Fruit fly (Drosophila melanogaster) S2 (cell line): ENCODE data around the gene Ca-alpha1T.

Experiments used
- CG8478 ChIP-seq: fragments of >200 bp; optimal IDR thresholded peaks from 2 replicates; lab custom pipeline; 2018
- CTCF ChIP-seq, 2 experiments: fragments of >200 bp; optimal IDR thresholded peaks; 2 replicates each; lab custom pipeline; 2018

DNA sequence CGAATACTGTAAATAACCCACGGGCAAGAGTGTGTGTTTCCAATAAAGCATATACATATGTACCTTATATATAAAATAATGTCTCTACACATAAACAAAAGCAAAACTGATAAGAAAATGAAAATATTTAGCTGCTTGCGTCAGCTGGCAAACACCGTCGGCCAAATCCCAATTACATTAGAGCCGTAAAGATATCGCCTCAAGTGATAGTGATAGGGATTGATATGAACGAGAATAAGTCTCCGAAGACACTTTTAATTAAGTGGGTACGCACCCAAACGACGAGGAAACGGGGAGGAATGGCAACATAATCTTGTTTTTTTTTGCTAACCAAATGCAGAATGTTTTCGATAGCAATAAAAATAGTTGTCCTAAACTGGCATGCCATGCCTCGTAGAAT lies 127.8 kb downstream of the Ca-alpha1T start:
- TF ChIP-seq CTCF (optimal IDR thresholded peaks at IDR 0.05; lab: Kevin White, UChicago), result no peak
- no peak for TF ChIP-seq CG8478 (lab: Kevin White, UChicago)
